Worm (Caenorhabditis elegans) whole organism, late embryonic: ENCODE data around the gene srv-12.

Experiments
- K09A11.1 ChIP-seq: sonication (generic microtip); optimal IDR thresholded peaks from 2 replicates; lab custom pipeline; 2017; ENCODE audit warnings: antibody characterized with exemption, mild to moderate bottlenecking, missing genetic modification characterization, missing compliant biosample characterization; ENCODE audit not compliant: insufficient read depth
- T23F11.4 ChIP-seq: fragments of 200-800 bp; sonication (Bioruptor generic); optimal IDR thresholded peaks from 2 replicates; lab custom pipeline; 2018; ENCODE audit warnings: mild to moderate bottlenecking, missing genetic modification characterization, missing compliant biosample characterization
- ahr-1 ChIP-seq: sonication (generic microtip); optimal IDR thresholded peaks from 2 replicates; lab custom pipeline; 2016; ENCODE audit warnings: missing genetic modification characterization, missing compliant biosample characterization
- ama-1 ChIP-seq: fragments of 150-350 bp; optimal IDR thresholded peaks from 2 replicates; lab custom pipeline; 2014
- ceh-19 ChIP-seq: fragments of 200-800 bp; sonication (Bioruptor generic); optimal IDR thresholded peaks from 2 replicates; lab custom pipeline; 2018; ENCODE audit warnings: mild to moderate bottlenecking, missing genetic modification characterization, missing compliant biosample characterization
- ceh-34 ChIP-seq: sonication (generic microtip); optimal IDR thresholded peaks from 2 replicates; lab custom pipeline; 2016; ENCODE audit warnings: mild to moderate bottlenecking, missing genetic modification characterization, missing compliant biosample characterization
- ceh-45 ChIP-seq: fragments of 200-800 bp; sonication (Bioruptor generic); IDR thresholded peaks from 2 replicates; pipeline ENCODE4 v1.3.6; 2022; ENCODE audit warnings: missing genetic modification reagents, missing genetic modification characterization, missing compliant biosample characterization
- ceh-48 ChIP-seq: sonication (generic microtip); optimal IDR thresholded peaks from 2 replicates; lab custom pipeline; 2016; ENCODE audit warnings: missing genetic modification characterization, inconsistent platforms, missing compliant biosample characterization
- ceh-6 ChIP-seq: fragments of 200-800 bp; sonication (Bioruptor generic); optimal IDR thresholded peaks from 2 replicates; lab custom pipeline; 2018; ENCODE audit warnings: mild to moderate bottlenecking, missing genetic modification characterization, missing compliant biosample characterization
- che-1 ChIP-seq: sonication (generic microtip); optimal IDR thresholded peaks from 2 replicates; lab custom pipeline; 2016; ENCODE audit warnings: mild to moderate bottlenecking, missing genetic modification characterization, missing compliant biosample characterization
- dmd-4 ChIP-seq: sonication (generic microtip); optimal IDR thresholded peaks from 2 replicates; lab custom pipeline; 2016; ENCODE audit warnings: borderline replicate concordance, missing genetic modification characterization, missing compliant biosample characterization
- elt-2 ChIP-seq: sonication (generic microtip); optimal IDR thresholded peaks from 2 replicates; lab custom pipeline; 2016; ENCODE audit warnings: missing genetic modification reagents, missing genetic modification characterization, missing compliant biosample characterization
- elt-4 ChIP-seq: sonication (generic microtip); optimal IDR thresholded peaks from 2 replicates; lab custom pipeline; 2016; ENCODE audit warnings: missing genetic modification characterization, missing compliant biosample characterization
- fax-1 ChIP-seq: sonication (generic microtip); optimal IDR thresholded peaks from 2 replicates; lab custom pipeline; 2016; ENCODE audit warnings: missing genotype, missing genetic modification characterization, missing compliant biosample characterization
- fkh-10 ChIP-seq: fragments of 150-350 bp; optimal IDR thresholded peaks from 2 replicates; lab custom pipeline; 2014; ENCODE audit warnings: missing biosample characterization, missing genetic modification reagents, missing genetic modification characterization
- gmeb-2 ChIP-seq: sonication (generic microtip); optimal IDR thresholded peaks from 2 replicates; lab custom pipeline; 2016; ENCODE audit warnings: missing genetic modification characterization, inconsistent platforms, missing compliant biosample characterization
- hlh-15 ChIP-seq: sonication (generic microtip); optimal IDR thresholded peaks from 2 replicates; lab custom pipeline; 2016; ENCODE audit warnings: missing genetic modification characterization, missing compliant biosample characterization
- lim-6 ChIP-seq: sonication (generic microtip); optimal IDR thresholded peaks from 2 replicates; lab custom pipeline; 2016; ENCODE audit warnings: missing genetic modification characterization, missing compliant biosample characterization
- madf-2 ChIP-seq: sonication (generic microtip); optimal IDR thresholded peaks from 2 replicates; lab custom pipeline; 2017; ENCODE audit warnings: missing genetic modification characterization, missing compliant biosample characterization
- mec-3 ChIP-seq: sonication (generic microtip); optimal IDR thresholded peaks from 2 replicates; lab custom pipeline; 2016; ENCODE audit warnings: borderline replicate concordance, missing genetic modification characterization, missing compliant biosample characterization
- nhr-232 ChIP-seq: sonication (generic microtip); optimal IDR thresholded peaks from 2 replicates; lab custom pipeline; 2016; ENCODE audit warnings: missing genetic modification characterization, missing compliant biosample characterization
- odd-2 ChIP-seq: sonication (generic microtip); optimal IDR thresholded peaks from 2 replicates; lab custom pipeline; 2017; ENCODE audit warnings: antibody characterized with exemption, mild to moderate bottlenecking, missing genetic modification characterization, missing compliant biosample characterization
- pag-3 ChIP-seq: sonication (generic microtip); optimal IDR thresholded peaks from 2 replicates; lab custom pipeline; 2016; ENCODE audit warnings: missing compliant biosample characterization, missing genetic modification characterization, borderline replicate concordance
- pat-9 ChIP-seq: fragments of 200-800 bp; sonication (Bioruptor generic); optimal IDR thresholded peaks from 2 replicates; lab custom pipeline; 2018; ENCODE audit warnings: mild to moderate bottlenecking, missing genetic modification characterization, moderate library complexity, missing compliant biosample characterization
- pax-1 ChIP-seq: fragments of 150-350 bp; optimal IDR thresholded peaks from 2 replicates; lab custom pipeline; 2014; ENCODE audit warnings: missing biosample characterization, missing genetic modification characterization
- pros-1 ChIP-seq: fragments of 150-350 bp; optimal IDR thresholded peaks from 2 replicates; lab custom pipeline; 2014; ENCODE audit warnings: missing biosample characterization, missing genetic modification reagents, missing genetic modification characterization
- ref-2 ChIP-seq: sonication (generic microtip); optimal IDR thresholded peaks from 2 replicates; lab custom pipeline; 2016; ENCODE audit warnings: missing genetic modification characterization, missing compliant biosample characterization
- sox-4 ChIP-seq: sonication (generic microtip); optimal IDR thresholded peaks from 2 replicates; lab custom pipeline; 2017; ENCODE audit warnings: mild to moderate bottlenecking, missing genetic modification characterization, inconsistent platforms, missing compliant biosample characterization
- tbx-2 ChIP-seq: sonication (generic microtip); optimal IDR thresholded peaks from 2 replicates; lab custom pipeline; 2016; ENCODE audit warnings: missing genetic modification characterization, missing compliant biosample characterization
- tbx-7 ChIP-seq: sonication (generic microtip); optimal IDR thresholded peaks from 2 replicates; lab custom pipeline; 2016; ENCODE audit warnings: missing genotype, missing genetic modification characterization, missing compliant biosample characterization
- ttx-3 ChIP-seq: sonication (generic microtip); optimal IDR thresholded peaks from 2 replicates; lab custom pipeline; 2016; ENCODE audit warnings: missing genetic modification reagents, missing genetic modification characterization, missing compliant biosample characterization
- unc-3 ChIP-seq, 2 experiments: fragments of 200-800 bp in 1 of 2; sonication (Bioruptor generic) in 1 of 2; sonication (generic microtip) in 1 of 2; conservative IDR thresholded peaks in 1 of 2; optimal IDR thresholded peaks in 1 of 2; 2 replicates each; pipeline versions ENCODE4 v1.3.6 to Lab custom; 2016 to 2022; ENCODE audit warnings: missing compliant biosample characterization in 2 of 2, missing genetic modification characterization in 2 of 2, missing genetic modification reagents in 1 of 2
- unc-42 ChIP-seq: sonication (generic microtip); optimal IDR thresholded peaks from 2 replicates; lab custom pipeline; 2016; ENCODE audit warnings: missing genotype, missing genetic modification characterization, missing compliant biosample characterization
- unc-55 ChIP-seq: sonication (generic microtip); optimal IDR thresholded peaks from 2 replicates; lab custom pipeline; 2017; ENCODE audit warnings: missing biosample characterization, missing genetic modification reagents, missing genetic modification characterization
- unc-86 ChIP-seq: sonication (generic microtip); optimal IDR thresholded peaks from 2 replicates; lab custom pipeline; 2016; ENCODE audit warnings: missing genetic modification characterization, missing compliant biosample characterization
- ztf-16 ChIP-seq: sonication (generic microtip); optimal IDR thresholded peaks from 2 replicates; lab custom pipeline; 2017; ENCODE audit warnings: missing genetic modification characterization, missing compliant biosample characterization

srv-12 gene

DNA sequence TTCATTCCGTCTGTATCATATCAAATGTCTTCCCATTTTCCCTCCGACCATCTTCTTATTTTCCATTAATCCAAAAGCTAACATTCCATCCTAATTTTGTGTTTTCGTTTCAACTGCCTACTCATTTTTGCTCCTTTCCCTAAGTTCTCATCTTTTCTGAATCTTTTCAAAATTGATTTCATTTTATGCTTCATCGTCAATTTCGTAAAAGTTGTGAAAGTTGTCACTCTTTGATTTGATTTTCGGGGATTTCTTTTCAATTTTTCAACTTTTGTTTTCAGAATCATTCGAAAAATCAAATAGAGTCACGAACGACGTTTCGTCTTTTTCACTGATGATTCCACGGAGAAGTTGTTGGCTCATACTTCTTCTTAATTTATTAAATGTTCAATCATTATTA, 14.1 kb upstream of the srv-12 start, which contains the start of gene cwn-2:
Gene cwn-2 (plus strand): TSS at position 276 of the 400 bp plus-strand sequence.
- TF ChIP-seq ahr-1 (tag; lab: Kevin White, UChicago) (no peak), unc-42 (peak; percentile 11), ama-1 (no peak)

DNA sequence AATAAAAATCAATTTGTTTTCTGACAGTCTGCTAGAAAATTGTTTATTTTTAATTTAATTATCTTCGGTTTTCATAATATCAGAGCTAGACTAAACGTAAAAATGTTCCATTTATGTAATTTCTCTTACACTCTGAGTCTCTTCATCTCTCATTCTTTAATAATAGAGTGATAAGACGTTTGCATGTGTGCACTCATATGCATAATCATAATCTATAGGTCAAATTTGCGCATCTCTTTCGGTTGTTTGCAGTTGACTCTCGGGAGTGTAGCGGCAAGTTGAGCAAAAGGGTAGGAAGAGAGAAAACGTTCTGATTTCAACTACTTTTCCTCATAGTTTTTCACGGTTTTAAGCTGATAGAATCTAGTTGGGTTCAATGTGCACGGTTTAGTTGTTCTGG, 13.0 kb upstream of the srv-12 start:
- no peak for TF ChIP-seq T23F11.4 (GFP tag; lab: Kevin White, UChicago)
- peak; percentile 54 for TF ChIP-seq elt-2
- TF ChIP-seq pax-1 (tag; lab: Kevin White, UChicago), result peak; percentile 38

DNA sequence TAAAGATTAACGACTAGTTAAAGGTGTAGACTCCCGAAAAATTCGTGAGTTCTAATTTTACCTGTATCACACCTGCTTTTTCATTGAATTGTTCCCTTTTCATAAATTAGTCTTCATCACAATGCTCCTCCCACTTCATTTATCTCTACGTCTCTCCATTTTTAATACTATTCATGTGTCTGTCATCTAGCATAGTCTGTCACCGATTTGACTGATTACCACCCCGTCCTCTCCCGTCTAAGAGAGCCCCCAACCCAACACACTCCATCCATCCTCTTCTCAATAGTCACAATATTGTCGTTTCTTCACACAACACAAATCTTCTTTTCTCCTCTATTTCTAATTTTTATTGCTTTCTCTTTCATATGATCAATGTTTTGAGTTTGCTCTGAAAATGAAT, 11.7 kb upstream of the srv-12 start:
- TF ChIP-seq unc-86 (tag; lab: Kevin White, UChicago) (no peak), tbx-2 (tag; lab: Kevin White, UChicago) (no peak), fax-1 (tag; lab: Kevin White, UChicago) (no peak), mec-3 (tag; lab: Kevin White, UChicago) (no peak), ztf-16 (tag; lab: Kevin White, UChicago) (no peak), unc-55 (peak; percentile 99)
- TF ChIP-seq, all 69 proteins: peak for 1

DNA sequence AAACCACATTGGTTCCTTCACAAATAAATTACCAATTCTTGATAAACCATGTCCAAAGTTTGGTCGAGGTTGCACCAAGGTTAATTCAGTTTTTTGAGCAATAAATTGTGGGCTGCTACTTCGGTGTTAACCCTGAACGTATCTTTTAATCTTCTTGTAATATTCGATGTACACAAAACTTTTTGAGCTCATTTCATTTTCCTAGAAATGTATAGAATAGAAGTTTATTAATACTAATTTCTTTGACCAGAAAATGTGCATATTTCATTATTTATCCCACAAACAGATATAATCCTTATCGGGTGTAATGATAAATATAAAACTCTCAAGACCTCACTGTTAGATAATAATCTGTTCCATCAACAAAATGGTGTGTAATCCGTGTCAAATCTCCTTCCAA, 10.5 kb upstream of the srv-12 start:
- TF ChIP-seq ceh-6 (GFP tag; lab: Kevin White, UChicago) (no peak), sox-4 (tag; lab: Kevin White, UChicago) (no peak), unc-42 (no peak), odd-2 (tag; lab: Kevin White, UChicago) (no peak), dmd-4 (tag; lab: Kevin White, UChicago) (no peak), unc-3 (GFP tag; conservative IDR thresholded peaks at IDR 0.05; lab: Robert Waterston, UW) (no peak), unc-3 (tag; optimal IDR thresholded peaks at IDR 0.05; lab: Kevin White, UChicago) (no peak), pag-3 (no peak), hlh-15 (tag; lab: Kevin White, UChicago) (no peak), tbx-7 (no peak), ztf-16 (tag; lab: Kevin White, UChicago) (no peak), fkh-10 (GFP tag; lab: Kevin White, UChicago) (no peak), elt-4 (tag; lab: Kevin White, UChicago) (no peak), nhr-232 (tag; lab: Kevin White, UChicago) (no peak), lim-6 (no peak), ceh-34 (tag; lab: Kevin White, UChicago) (no peak), K09A11.1 (no peak), pat-9 (tag; lab: Kevin White, UChicago) (no peak)

DNA sequence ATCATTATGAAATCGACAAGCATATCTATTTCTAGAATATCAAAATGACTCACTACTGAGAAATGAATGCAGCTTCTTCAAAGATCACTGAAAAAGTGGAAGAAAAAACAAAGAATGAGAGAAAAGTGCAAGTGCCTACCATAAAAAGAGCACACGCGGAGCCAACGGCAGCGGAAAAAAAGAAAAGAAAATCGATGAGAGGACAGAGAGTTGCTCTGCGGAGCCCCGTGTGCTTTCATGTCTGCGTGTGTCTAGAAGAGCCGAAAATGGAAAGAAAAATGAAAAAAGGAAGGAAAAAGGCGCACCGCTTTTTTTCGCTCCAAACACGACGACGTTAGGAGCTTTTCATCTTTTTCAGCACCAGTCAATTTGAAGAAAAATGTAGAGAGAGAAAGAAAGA, 9.3 kb upstream of the srv-12 start, which contains the start of gene ipla-7:
Gene ipla-7 (minus strand): TSS at position 122 of the 400 bp plus-strand sequence.
- no peak for TF ChIP-seq unc-55
- peak; percentile 9 for TF ChIP-seq fax-1 (tag; lab: Kevin White, UChicago)
- TF ChIP-seq unc-42, result peak; percentile 37
- TF ChIP-seq pros-1, result no peak
- TF ChIP-seq ceh-48 (tag; lab: Kevin White, UChicago), result peak; percentile 54
- TF ChIP-seq unc-86 (tag; lab: Kevin White, UChicago), result no peak
- TF ChIP-seq che-1 (tag; lab: Kevin White, UChicago), result no peak
- TF ChIP-seq gmeb-2 (tag; lab: Kevin White, UChicago), result no peak
- no peak for TF ChIP-seq ceh-19 (GFP tag; lab: Kevin White, UChicago)

DNA sequence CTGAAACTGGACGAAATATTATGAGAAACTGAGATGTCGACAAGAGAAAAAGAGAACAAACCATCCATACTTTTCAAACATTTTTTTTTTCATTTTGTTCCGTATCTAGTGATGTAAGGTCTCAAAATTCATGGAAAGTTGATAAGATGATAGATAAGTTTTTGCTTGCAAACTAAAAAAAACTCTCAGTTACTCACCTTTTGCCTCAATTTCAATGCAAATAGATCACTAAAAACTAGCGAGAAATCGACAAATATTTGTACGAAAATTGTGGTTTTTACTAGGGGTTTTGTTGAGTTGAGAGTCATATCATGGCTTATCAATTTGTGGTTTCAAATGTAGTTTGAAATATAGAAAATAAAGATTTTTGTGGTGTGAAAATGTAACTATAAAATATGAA, 7.3 kb upstream of the srv-12 start:
- TF ChIP-seq ceh-45 (GFP tag; lab: Robert Waterston, UW) (no peak), pros-1 (no peak), unc-55 (no peak), madf-2 (tag; lab: Kevin White, UChicago) (no peak), tbx-7 (no peak), ref-2 (tag; lab: Kevin White, UChicago) (no peak), dmd-4 (tag; lab: Kevin White, UChicago) (no peak), ttx-3 (no peak)
- TF ChIP-seq, all 69 proteins: peak for 0
